Fruit fly (Drosophila melanogaster) Kc167 (cell line): ENCODE data around the gene Nup58.

Experiments used
- Sin3A ChIP-seq: fragments of >200 bp; optimal IDR thresholded peaks from 2 replicates; lab custom pipeline; 2018; ENCODE audit warnings: missing external identifiers
- psq ChIP-seq: fragments of >200 bp; optimal IDR thresholded peaks from 2 replicates; lab custom pipeline; 2017; ENCODE audit warnings: missing external identifiers

DNA sequence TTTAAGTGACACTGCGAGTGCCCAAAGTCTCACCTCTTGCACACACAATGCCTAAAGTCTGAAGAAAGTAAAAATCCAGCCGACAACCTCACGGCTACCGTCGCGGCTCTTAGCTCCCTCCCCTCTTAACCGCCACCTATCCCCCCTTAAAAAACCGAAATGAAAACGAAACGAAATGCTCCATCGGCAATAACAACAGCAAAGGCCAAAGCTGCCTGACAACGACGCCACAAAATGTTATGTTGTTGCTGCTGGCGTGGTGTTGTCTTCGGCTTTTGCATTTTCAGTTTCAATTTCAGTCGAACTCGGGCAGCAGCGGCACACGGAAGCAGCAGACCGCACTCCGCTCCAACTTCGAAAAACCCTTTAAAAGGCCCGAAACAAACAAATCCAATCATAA is 19.9 kb downstream of the Nup58 start, which contains the start of gene CG7432:
- TF ChIP-seq Sin3A (lab: Kevin White, UChicago) (no peak), psq (lab: Kevin White, UChicago) (no peak)
